Worm (Caenorhabditis elegans): ENCODE measurements around the gene comt-4.

The comt-4 gene

DNA sequence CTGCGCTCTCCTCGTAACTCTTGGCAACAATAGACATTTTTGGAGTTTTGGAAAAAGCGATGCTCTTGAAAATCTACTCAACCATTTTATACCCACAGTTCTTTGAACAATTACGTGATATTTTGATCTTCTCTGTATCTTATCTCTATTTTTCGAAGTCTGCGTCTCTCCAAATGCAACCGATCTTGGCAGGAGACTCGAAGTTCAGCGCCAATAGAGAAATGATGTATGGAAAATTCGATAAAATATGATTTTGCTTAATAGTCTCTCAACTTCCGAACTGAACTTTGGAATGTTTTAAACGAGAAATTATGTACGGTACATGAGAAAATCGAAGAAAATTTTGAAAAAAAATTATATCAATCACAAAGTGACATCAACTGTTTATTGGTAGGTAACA is at the start of gene comt-4:
TSS of gene comt-4 (minus strand) at position 50 of the 400 bp plus-strand sequence.
- TF ChIP-seq nfyb-1 (GFP tag; IDR thresholded peaks at IDR 0.05), result no peak
- TF ChIP-seq nhr-80 (tag; optimal IDR thresholded peaks at IDR 0.05), result peak; percentile 31

DNA sequence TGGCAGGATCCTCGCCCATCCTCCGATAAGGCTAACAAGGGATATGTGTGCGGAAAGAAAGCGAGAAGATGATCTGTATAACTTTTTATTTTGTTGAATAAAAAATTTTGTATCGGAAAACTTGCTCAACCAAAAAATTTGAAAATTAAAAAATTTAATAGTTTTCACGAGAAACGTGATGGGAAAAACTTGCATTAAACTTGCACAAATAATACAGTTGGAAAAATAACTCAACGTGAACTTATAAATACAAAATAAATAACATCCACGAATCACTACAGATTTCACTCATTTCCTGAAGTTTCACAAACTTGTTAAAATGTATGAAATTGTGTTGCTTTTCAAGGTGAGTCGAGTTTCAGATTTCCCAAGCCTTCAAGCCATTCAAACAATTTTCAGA is 49.1 kb upstream of the comt-4 start, which contains the start of gene F36F12.7:
TSS of gene F36F12.7 (plus strand) at position 301 of the 400 bp plus-strand sequence.
- no peak for TF ChIP-seq egl-44 (GFP tag; IDR thresholded peaks at IDR 0.05)
- TF ChIP-seq pbrm-1 (GFP tag; IDR thresholded peaks at IDR 0.05), result no peak
- no peak for TF ChIP-seq ceh-40 (GFP tag; IDR thresholded peaks at IDR 0.05)
- no peak for TF ChIP-seq zim-3 (tag; optimal IDR thresholded peaks at IDR 0.05)
- TF ChIP-seq chd-7 (tag; optimal IDR thresholded peaks at IDR 0.05), result no peak
- TF ChIP-seq ztf-22 (GFP tag; optimal IDR thresholded peaks at IDR 0.05), result no peak
- no peak for TF ChIP-seq tbx-9 (tag; optimal IDR thresholded peaks at IDR 0.05; ENCODE audit: borderline replicate concordance)
- TF ChIP-seq zfh-2 (GFP tag; conservative IDR thresholded peaks at IDR 0.05), result no peak
- no peak for TF ChIP-seq F33H1.4 (GFP tag; IDR thresholded peaks at IDR 0.05)
- no peak for TF ChIP-seq F55B11.4 (tag; optimal IDR thresholded peaks at IDR 0.05; ENCODE audit: borderline replicate concordance, insufficient read depth)
- TF ChIP-seq hrde-1 (tag; optimal IDR thresholded peaks at IDR 0.05; ENCODE audit: borderline replicate concordance), result no peak
- TF ChIP-seq hmg-20 (GFP tag; IDR thresholded peaks at IDR 0.05), result no peak
- no peak for TF ChIP-seq ceh-27 (GFP tag; optimal IDR thresholded peaks at IDR 0.05)
- no peak for TF ChIP-seq dpff-1 (tag; optimal IDR thresholded peaks at IDR 0.05)

DNA sequence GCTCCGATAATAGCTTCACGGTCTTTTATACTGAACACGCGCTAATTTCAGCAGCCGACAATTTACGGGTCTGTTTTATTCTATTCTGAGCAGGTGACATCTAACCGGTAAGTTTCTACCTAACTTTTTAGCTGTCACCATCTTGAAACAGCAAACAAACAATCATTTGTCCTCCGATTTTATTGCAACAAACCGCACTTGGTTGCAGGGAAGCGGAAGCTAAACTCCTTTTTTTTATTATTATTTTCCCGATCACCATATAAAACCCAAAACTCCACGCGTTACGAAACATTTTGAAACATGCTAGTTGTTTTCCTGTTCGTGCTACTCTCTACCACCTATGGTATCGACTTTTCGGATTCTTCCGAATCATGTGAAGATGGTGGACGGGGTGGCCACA is 47.7 kb upstream of the comt-4 start, which contains the start of gene clec-208:
TSS of gene clec-208 (plus strand) at position 301 of the 400 bp plus-strand sequence.
- TF ChIP-seq unc-62 (GFP tag; optimal IDR thresholded peaks at IDR 0.05), result no peak

DNA sequence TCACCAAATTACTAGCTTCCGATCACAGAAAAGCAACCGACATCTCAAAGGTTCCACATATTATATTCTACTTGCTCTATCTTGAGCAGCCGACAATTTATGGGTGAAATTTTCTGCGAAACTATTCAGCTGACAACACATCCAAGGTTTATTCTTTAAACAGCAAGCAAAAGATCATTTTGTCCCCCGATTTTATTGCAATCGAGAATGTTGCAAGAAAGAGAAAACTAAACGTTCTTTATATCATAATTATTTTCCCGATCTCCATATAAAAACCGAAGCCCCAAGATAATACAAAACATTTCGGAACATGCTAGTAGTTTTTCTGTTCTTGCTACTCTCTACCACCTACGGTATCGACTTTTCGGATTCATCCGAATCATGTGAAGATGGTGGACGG is 45.8 kb upstream of the comt-4 start, which contains the start of gene clec-207:
TSS of gene clec-207 (plus strand) at position 301 of the 400 bp plus-strand sequence.
- TF ChIP-seq nhr-90 (tag; optimal IDR thresholded peaks at IDR 0.05) (no peak), snpc-1.1 (tag; optimal IDR thresholded peaks at IDR 0.05; ENCODE audit: insufficient read depth) (no peak), lin-35 (GFP tag; optimal IDR thresholded peaks at IDR 0.05) (no peak), madf-3 (GFP tag; IDR thresholded peaks at IDR 0.05) (no peak), F57A8.1 (GFP tag; optimal IDR thresholded peaks at IDR 0.05) (no peak), Y79H2A.3 (GFP tag; conservative IDR thresholded peaks at IDR 0.05) (no peak), dpl-1 (GFP tag; optimal IDR thresholded peaks at IDR 0.05) (no peak), F22D6.2 (tag; optimal IDR thresholded peaks at IDR 0.05) (no peak)

DNA sequence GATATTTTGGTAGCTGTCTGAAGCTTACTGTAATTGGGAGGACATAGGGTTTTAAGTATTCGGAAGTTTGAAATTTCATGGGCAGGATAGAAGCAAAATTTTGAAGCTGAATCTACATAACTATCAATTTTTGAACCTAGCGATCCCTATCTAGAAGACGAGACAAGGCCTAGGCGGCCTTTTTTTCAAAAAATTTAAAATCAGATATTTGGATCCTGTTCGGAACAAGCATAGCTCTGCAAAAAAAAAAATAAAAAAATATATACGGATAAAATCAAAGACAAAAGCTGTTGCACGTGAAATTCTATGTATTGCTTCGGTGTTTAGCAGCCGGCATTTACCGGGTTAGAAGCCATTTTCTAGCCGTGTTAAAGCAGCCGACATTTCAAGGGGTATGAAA is 45.2 kb upstream of the comt-4 start, which contains the start of gene F36F12.2:
TSS of gene F36F12.2 (minus strand) at position 101 of the 400 bp plus-strand sequence.
- TF ChIP-seq cebp-1 (GFP tag; IDR thresholded peaks at IDR 0.05), result no peak
- TF ChIP-seq cebp-1 (tag; optimal IDR thresholded peaks at IDR 0.05), result no peak
- no peak for TF ChIP-seq gei-17 (GFP tag; optimal IDR thresholded peaks at IDR 0.05)
- TF ChIP-seq C17E4.6 (GFP tag; IDR thresholded peaks at IDR 0.05), result no peak
- TF ChIP-seq D2030.7 (GFP tag; IDR thresholded peaks at IDR 0.05), result no peak
- TF ChIP-seq K11D2.4 (GFP tag; IDR thresholded peaks at IDR 0.05), result no peak
- TF ChIP-seq dox-1 (GFP tag; IDR thresholded peaks at IDR 0.05), result no peak
- TF ChIP-seq F52B5.7 (tag; optimal IDR thresholded peaks at IDR 0.05), result no peak
- TF ChIP-seq madf-3 (GFP tag; IDR thresholded peaks at IDR 0.05), result no peak
